Worm (Caenorhabditis elegans): ENCODE results near the gene dod-23.

DNA sequence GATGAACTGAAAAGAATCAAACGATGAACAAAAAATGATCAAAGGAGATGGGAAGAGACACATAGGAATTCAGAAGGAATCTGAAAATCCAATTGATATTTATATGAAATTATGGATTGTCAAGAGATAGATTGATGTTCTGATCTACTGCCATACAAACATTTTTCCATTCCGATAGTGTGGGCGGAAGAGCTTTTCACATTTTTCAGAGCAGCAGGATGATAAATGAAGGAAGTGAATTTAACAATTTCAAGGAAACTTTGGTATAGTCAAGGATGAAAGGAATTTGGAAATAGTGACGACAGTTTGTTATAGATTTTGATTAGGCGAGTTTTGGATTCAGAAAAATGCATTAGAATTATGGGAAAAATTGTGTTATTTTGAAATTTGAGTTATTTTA, 6.3 kb upstream of the dod-23 start, which contains the start of gene ubc-24:
- no peak for TF ChIP-seq nhr-67 (tag; optimal IDR thresholded peaks at IDR 0.05)
- no peak for TF ChIP-seq snpc-4 (tag; optimal IDR thresholded peaks at IDR 0.05)
- TF ChIP-seq ama-1 (optimal IDR thresholded peaks at IDR 0.05), result no peak
- no peak for TF ChIP-seq egl-5 (tag; optimal IDR thresholded peaks at IDR 0.05)
- TF ChIP-seq nhr-23 (tag; optimal IDR thresholded peaks at IDR 0.05), result no peak
- TF ChIP-seq ZK546.5 (tag; optimal IDR thresholded peaks at IDR 0.05), result no peak
- TF ChIP-seq aly-2 (tag; optimal IDR thresholded peaks at IDR 0.05), result no peak
- no peak for TF ChIP-seq lin-15B (tag; optimal IDR thresholded peaks at IDR 0.05)
- TF ChIP-seq unc-62 (GFP tag; optimal IDR thresholded peaks at IDR 0.05), result no peak
- TF ChIP-seq ceh-28 (tag; optimal IDR thresholded peaks at IDR 0.05), result no peak

Measured in whole organism, L3 larva.